Worm (Caenorhabditis elegans) whole organism, late embryonic: ENCODE data around the gene Y43H11AL.1.

Experiments
- C08G9.2 ChIP-seq: sonication (generic microtip); optimal IDR thresholded peaks from 2 replicates; lab custom pipeline; 2016; ENCODE audit warnings: mild to moderate bottlenecking, missing genetic modification characterization, moderate library complexity, missing compliant biosample characterization
- C38D4.7 ChIP-seq: fragments of 200-800 bp; sonication (Bioruptor generic); optimal IDR thresholded peaks from 2 replicates; lab custom pipeline; 2018; ENCODE audit warnings: mild to moderate bottlenecking, missing genetic modification characterization, moderate library complexity, missing compliant biosample characterization
- F13H6.1 ChIP-seq: sonication (generic microtip); optimal IDR thresholded peaks from 2 replicates; lab custom pipeline; 2016; ENCODE audit warnings: missing genetic modification characterization, missing compliant biosample characterization
- K09A11.1 ChIP-seq: sonication (generic microtip); optimal IDR thresholded peaks from 2 replicates; lab custom pipeline; 2017; ENCODE audit warnings: antibody characterized with exemption, mild to moderate bottlenecking, missing genetic modification characterization, missing compliant biosample characterization; ENCODE audit not compliant: insufficient read depth
- T23F11.4 ChIP-seq: fragments of 200-800 bp; sonication (Bioruptor generic); optimal IDR thresholded peaks from 2 replicates; lab custom pipeline; 2018; ENCODE audit warnings: mild to moderate bottlenecking, missing genetic modification characterization, missing compliant biosample characterization
- ama-1 ChIP-seq: fragments of 150-350 bp; optimal IDR thresholded peaks from 2 replicates; lab custom pipeline; 2014
- ceh-18 ChIP-seq: sonication (generic microtip); optimal IDR thresholded peaks from 2 replicates; lab custom pipeline; 2016; ENCODE audit warnings: missing genetic modification characterization, missing compliant biosample characterization
- ceh-22 ChIP-seq: sonication (generic microtip); optimal IDR thresholded peaks from 2 replicates; lab custom pipeline; 2017; ENCODE audit warnings: missing biosample characterization, missing genetic modification characterization
- ceh-31 ChIP-seq: sonication (generic microtip); optimal IDR thresholded peaks from 2 replicates; lab custom pipeline; 2016; ENCODE audit warnings: missing genetic modification characterization, missing compliant biosample characterization
- ceh-34 ChIP-seq: sonication (generic microtip); optimal IDR thresholded peaks from 2 replicates; lab custom pipeline; 2016; ENCODE audit warnings: mild to moderate bottlenecking, missing genetic modification characterization, missing compliant biosample characterization
- ceh-48 ChIP-seq: sonication (generic microtip); optimal IDR thresholded peaks from 2 replicates; lab custom pipeline; 2016; ENCODE audit warnings: missing genetic modification characterization, inconsistent platforms, missing compliant biosample characterization
- ceh-6 ChIP-seq: fragments of 200-800 bp; sonication (Bioruptor generic); optimal IDR thresholded peaks from 2 replicates; lab custom pipeline; 2018; ENCODE audit warnings: mild to moderate bottlenecking, missing genetic modification characterization, missing compliant biosample characterization
- ceh-9 ChIP-seq: sonication (generic microtip); optimal IDR thresholded peaks from 2 replicates; lab custom pipeline; 2016; ENCODE audit warnings: mild to moderate bottlenecking, missing genetic modification characterization, inconsistent platforms, missing compliant biosample characterization
- che-1 ChIP-seq: sonication (generic microtip); optimal IDR thresholded peaks from 2 replicates; lab custom pipeline; 2016; ENCODE audit warnings: mild to moderate bottlenecking, missing genetic modification characterization, missing compliant biosample characterization
- dmd-4 ChIP-seq: sonication (generic microtip); optimal IDR thresholded peaks from 2 replicates; lab custom pipeline; 2016; ENCODE audit warnings: borderline replicate concordance, missing genetic modification characterization, missing compliant biosample characterization
- elt-2 ChIP-seq: sonication (generic microtip); optimal IDR thresholded peaks from 2 replicates; lab custom pipeline; 2016; ENCODE audit warnings: missing genetic modification reagents, missing genetic modification characterization, missing compliant biosample characterization
- elt-4 ChIP-seq: sonication (generic microtip); optimal IDR thresholded peaks from 2 replicates; lab custom pipeline; 2016; ENCODE audit warnings: missing genetic modification characterization, missing compliant biosample characterization
- fax-1 ChIP-seq: sonication (generic microtip); optimal IDR thresholded peaks from 2 replicates; lab custom pipeline; 2016; ENCODE audit warnings: missing genotype, missing genetic modification characterization, missing compliant biosample characterization
- fkh-10 ChIP-seq: fragments of 150-350 bp; optimal IDR thresholded peaks from 2 replicates; lab custom pipeline; 2014; ENCODE audit warnings: missing biosample characterization, missing genetic modification reagents, missing genetic modification characterization
- gmeb-2 ChIP-seq: sonication (generic microtip); optimal IDR thresholded peaks from 2 replicates; lab custom pipeline; 2016; ENCODE audit warnings: missing genetic modification characterization, inconsistent platforms, missing compliant biosample characterization
- hlh-13 ChIP-seq: fragments of 200-800 bp; sonication (Bioruptor generic); optimal IDR thresholded peaks from 2 replicates; lab custom pipeline; 2018; ENCODE audit warnings: mild to moderate bottlenecking, missing genetic modification characterization, missing compliant biosample characterization
- hlh-30 ChIP-seq: sonication (generic microtip); optimal IDR thresholded peaks from 2 replicates; lab custom pipeline; 2017; ENCODE audit warnings: antibody characterized with exemption, missing genetic modification characterization, missing compliant biosample characterization; ENCODE audit not compliant: insufficient read depth
- hlh-6 ChIP-seq: sonication (generic microtip); optimal IDR thresholded peaks from 2 replicates; lab custom pipeline; 2016; ENCODE audit warnings: missing genotype, missing genetic modification characterization, missing compliant biosample characterization
- hlh-8 ChIP-seq: sonication (generic microtip); optimal IDR thresholded peaks from 2 replicates; lab custom pipeline; 2016; ENCODE audit warnings: missing genotype, missing genetic modification characterization, missing compliant biosample characterization
- lim-6 ChIP-seq: sonication (generic microtip); optimal IDR thresholded peaks from 2 replicates; lab custom pipeline; 2016; ENCODE audit warnings: missing genetic modification characterization, missing compliant biosample characterization
- madf-2 ChIP-seq: sonication (generic microtip); optimal IDR thresholded peaks from 2 replicates; lab custom pipeline; 2017; ENCODE audit warnings: missing genetic modification characterization, missing compliant biosample characterization
- mec-3 ChIP-seq: sonication (generic microtip); optimal IDR thresholded peaks from 2 replicates; lab custom pipeline; 2016; ENCODE audit warnings: borderline replicate concordance, missing genetic modification characterization, missing compliant biosample characterization
- nfya-1 ChIP-seq: sonication (generic microtip); optimal IDR thresholded peaks from 2 replicates; lab custom pipeline; 2017; ENCODE audit warnings: missing genetic modification characterization, mild to moderate bottlenecking, missing compliant biosample characterization, antibody characterized with exemption, moderate library complexity
- nhr-11 ChIP-seq: fragments of 150-350 bp; optimal IDR thresholded peaks from 2 replicates; lab custom pipeline; 2014; ENCODE audit warnings: missing biosample characterization, missing genetic modification characterization
- nhr-232 ChIP-seq: sonication (generic microtip); optimal IDR thresholded peaks from 2 replicates; lab custom pipeline; 2016; ENCODE audit warnings: missing genetic modification characterization, missing compliant biosample characterization
- npax-4 ChIP-seq: sonication (generic microtip); optimal IDR thresholded peaks from 2 replicates; lab custom pipeline; 2016; ENCODE audit warnings: missing genetic modification characterization, missing compliant biosample characterization
- odd-2 ChIP-seq: sonication (generic microtip); optimal IDR thresholded peaks from 2 replicates; lab custom pipeline; 2017; ENCODE audit warnings: antibody characterized with exemption, mild to moderate bottlenecking, missing genetic modification characterization, missing compliant biosample characterization
- pat-9 ChIP-seq: fragments of 200-800 bp; sonication (Bioruptor generic); optimal IDR thresholded peaks from 2 replicates; lab custom pipeline; 2018; ENCODE audit warnings: mild to moderate bottlenecking, missing genetic modification characterization, moderate library complexity, missing compliant biosample characterization
- pax-1 ChIP-seq: fragments of 150-350 bp; optimal IDR thresholded peaks from 2 replicates; lab custom pipeline; 2014; ENCODE audit warnings: missing biosample characterization, missing genetic modification characterization
- pha-2 ChIP-seq: sonication (generic microtip); optimal IDR thresholded peaks from 2 replicates; lab custom pipeline; 2017; ENCODE audit warnings: mild to moderate bottlenecking, missing genetic modification characterization, missing compliant biosample characterization
- pha-4 ChIP-seq: fragments of 150-350 bp; optimal IDR thresholded peaks from 2 replicates; lab custom pipeline; 2018; ENCODE audit warnings: missing biosample characterization, missing genetic modification reagents, missing genetic modification characterization
- sdc-2 ChIP-seq: sonication (generic microtip); optimal IDR thresholded peaks from 2 replicates; lab custom pipeline; 2016; ENCODE audit warnings: missing genotype, missing genetic modification characterization, missing compliant biosample characterization
- sox-2 ChIP-seq: fragments of 200-800 bp; sonication (Bioruptor generic); IDR thresholded peaks from 2 replicates; pipeline ENCODE4 v1.3.6; 2022; ENCODE audit warnings: missing genetic modification reagents, missing genetic modification characterization, missing compliant biosample characterization
- sox-4 ChIP-seq: sonication (generic microtip); optimal IDR thresholded peaks from 2 replicates; lab custom pipeline; 2017; ENCODE audit warnings: mild to moderate bottlenecking, missing genetic modification characterization, inconsistent platforms, missing compliant biosample characterization
- tbx-7 ChIP-seq: sonication (generic microtip); optimal IDR thresholded peaks from 2 replicates; lab custom pipeline; 2016; ENCODE audit warnings: missing genotype, missing genetic modification characterization, missing compliant biosample characterization
- unc-42 ChIP-seq: sonication (generic microtip); optimal IDR thresholded peaks from 2 replicates; lab custom pipeline; 2016; ENCODE audit warnings: missing genotype, missing genetic modification characterization, missing compliant biosample characterization
- unc-55 ChIP-seq: sonication (generic microtip); optimal IDR thresholded peaks from 2 replicates; lab custom pipeline; 2017; ENCODE audit warnings: missing biosample characterization, missing genetic modification reagents, missing genetic modification characterization
- unc-86 ChIP-seq: sonication (generic microtip); optimal IDR thresholded peaks from 2 replicates; lab custom pipeline; 2016; ENCODE audit warnings: missing genetic modification characterization, missing compliant biosample characterization
- zip-5 ChIP-seq: sonication (generic microtip); optimal IDR thresholded peaks from 2 replicates; lab custom pipeline; 2016; ENCODE audit warnings: missing genetic modification characterization, missing compliant biosample characterization

The Y43H11AL.1 gene

DNA sequence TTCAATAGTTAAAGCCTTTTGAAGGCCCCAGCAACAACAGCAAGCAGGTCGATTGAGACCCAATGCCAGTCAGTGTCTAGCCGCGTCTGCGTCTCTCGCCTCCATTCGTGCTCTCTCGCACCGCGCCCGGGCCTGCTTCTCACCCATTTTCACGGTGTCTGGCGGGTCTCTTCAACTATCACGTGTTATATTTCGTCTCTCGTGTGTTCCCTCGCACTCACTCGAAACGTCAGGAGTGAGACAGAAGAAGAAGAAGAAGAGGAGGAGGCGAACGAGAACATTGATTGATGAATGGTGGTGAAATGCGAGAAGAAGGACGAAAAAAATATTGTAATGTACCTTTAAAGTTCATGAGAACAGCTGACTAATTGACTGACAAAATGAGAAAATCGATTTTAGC, 11.3 kb downstream of the Y43H11AL.1 start (continued):
- TF ChIP-seq ama-1 (lab: Kevin White, UChicago) (no peak), hlh-8 (tag; lab: Kevin White, UChicago) (peak; percentile 1)
- TF ChIP-seq, all 69 proteins: peak for 20

ce11 chrII:220602-221001, 11.9 kb downstream of the Y43H11AL.1 start, which contains the start of gene ubxn-3:
TSS of gene ubxn-3 (minus strand) at chrII:220667.
- TF ChIP-seq K09A11.1 (tag; lab: Kevin White, UChicago) (no peak), elt-2 (tag; lab: Kevin White, UChicago) (no peak), hlh-13 (GFP tag; lab: Kevin White, UChicago) (no peak), madf-2 (no peak), C08G9.2 (tag; lab: Kevin White, UChicago) (no peak), fkh-10 (GFP tag; lab: Kevin White, UChicago) (no peak)

ce11 chrII:219846-220503, 12.6 kb downstream of the Y43H11AL.1 start:
- TF ChIP-seq ceh-18 (tag; lab: Kevin White, UChicago) (no peak), sdc-2 (tag; lab: Kevin White, UChicago) (no peak), unc-42 (tag; lab: Kevin White, UChicago) (no peak), ceh-48 (tag; lab: Kevin White, UChicago) (no peak), che-1 (tag; lab: Kevin White, UChicago) (no peak), fax-1 (tag; lab: Kevin White, UChicago) (no peak), pax-1 (no peak), pha-4 (no peak), nhr-232 (no peak), pat-9 (tag; lab: Kevin White, UChicago) (no peak), T23F11.4 (GFP tag; lab: Kevin White, UChicago) (no peak), nfya-1 (tag; lab: Kevin White, UChicago) (no peak), ceh-22 (tag; lab: Kevin White, UChicago) (no peak), ceh-34 (tag; lab: Kevin White, UChicago) (no peak), odd-2 (no peak), madf-2 (no peak), dmd-4 (tag; lab: Kevin White, UChicago) (no peak), sox-4 (tag; lab: Kevin White, UChicago) (no peak), pha-2 (tag; lab: Kevin White, UChicago) (no peak), elt-4 (tag; lab: Kevin White, UChicago) (no peak)

ce11 chrII:217308-217707, 15.2 kb downstream of the Y43H11AL.1 start:
- TF ChIP-seq unc-86: no peak
- no peak for TF ChIP-seq ceh-34 (tag; lab: Kevin White, UChicago)
- TF ChIP-seq sox-2 (GFP tag; lab: Robert Waterston, UW): no peak
- no peak for TF ChIP-seq nhr-11 (tag; lab: Kevin White, UChicago)
- no peak for TF ChIP-seq odd-2
- no peak for TF ChIP-seq gmeb-2 (tag; lab: Kevin White, UChicago)
- TF ChIP-seq ceh-6 (GFP tag; lab: Kevin White, UChicago): no peak
- no peak for TF ChIP-seq ceh-9
- TF ChIP-seq C38D4.7 (GFP tag; lab: Kevin White, UChicago): no peak
- no peak for TF ChIP-seq unc-42 (tag; lab: Kevin White, UChicago)

ce11 chrII:216598-216997, 15.9 kb downstream of the Y43H11AL.1 start, which contains the start of gene F48A11.4:
TSS of gene F48A11.4 (minus strand) at chrII:216621.
- peak; percentile 65 for TF ChIP-seq ceh-31 (tag; lab: Kevin White, UChicago)
- TF ChIP-seq hlh-6: no peak
- TF ChIP-seq ceh-18 (tag; lab: Kevin White, UChicago): peak; percentile 63
- TF ChIP-seq unc-42 (tag; lab: Kevin White, UChicago): peak; percentile 75
- no peak for TF ChIP-seq tbx-7
- TF ChIP-seq F13H6.1 (tag; lab: Kevin White, UChicago): peak; percentile 15
- TF ChIP-seq hlh-30: peak; percentile 45
- no peak for TF ChIP-seq mec-3 (tag; lab: Kevin White, UChicago)
- TF ChIP-seq ceh-22 (tag; lab: Kevin White, UChicago): no peak
- TF ChIP-seq unc-55 (GFP tag; lab: Kevin White, UChicago): peak; percentile 54
- TF ChIP-seq sdc-2 (tag; lab: Kevin White, UChicago): no peak
- no peak for TF ChIP-seq lim-6 (tag; lab: Kevin White, UChicago)
- TF ChIP-seq zip-5: peak; percentile 10
- TF ChIP-seq pha-2 (tag; lab: Kevin White, UChicago): no peak
- TF ChIP-seq npax-4 (tag; lab: Kevin White, UChicago): no peak
- no peak for TF ChIP-seq fkh-10 (GFP tag; lab: Kevin White, UChicago)
